Worm (Caenorhabditis elegans) whole organism, L2 larva: Measurements from ENCODE around the gene apl-1.

Experiments
- C34F6.9 ChIP-seq: fragments of 150-350 bp; optimal IDR thresholded peaks from 2 replicates; lab custom pipeline; 2014; ENCODE audit warnings: missing biosample characterization, missing genetic modification characterization
- F13H6.1 ChIP-seq: sonication (generic microtip); optimal IDR thresholded peaks from 2 replicates; lab custom pipeline; 2016; ENCODE audit warnings: missing genetic modification characterization, missing compliant biosample characterization
- R02D3.7 ChIP-seq: fragments of 150-350 bp; optimal IDR thresholded peaks from 2 replicates; lab custom pipeline; 2014; ENCODE audit warnings: missing biosample characterization, missing genetic modification characterization
- Y55F3AM.14 ChIP-seq: fragments of 200-800 bp; sonication (Bioruptor generic); optimal IDR thresholded peaks from 2 replicates; lab custom pipeline; 2018; ENCODE audit warnings: mild to moderate bottlenecking, missing genetic modification characterization, missing compliant biosample characterization
- ZK546.5 ChIP-seq: sonication (generic microtip); optimal IDR thresholded peaks from 2 replicates; lab custom pipeline; 2017; ENCODE audit warnings: missing biosample characterization, missing genetic modification characterization
- alr-1 ChIP-seq: fragments of 150-350 bp; optimal IDR thresholded peaks from 2 replicates; lab custom pipeline; 2014; ENCODE audit warnings: missing biosample characterization, missing genetic modification characterization
- aly-2 ChIP-seq: fragments of 150-350 bp; optimal IDR thresholded peaks from 2 replicates; lab custom pipeline; 2014; ENCODE audit warnings: missing biosample characterization, missing genetic modification characterization
- ama-1 ChIP-seq: fragments of 150-350 bp; optimal IDR thresholded peaks from 2 replicates; lab custom pipeline; 2018; ENCODE audit warnings: inconsistent platforms
- ceh-16 ChIP-seq: fragments of 150-350 bp; optimal IDR thresholded peaks from 2 replicates; lab custom pipeline; 2014; ENCODE audit warnings: missing biosample characterization, missing genetic modification characterization
- crh-2 ChIP-seq: sonication (generic microtip); optimal IDR thresholded peaks from 2 replicates; lab custom pipeline; 2017; ENCODE audit warnings: missing biosample characterization, missing genetic modification characterization
- dmd-4 ChIP-seq: sonication (generic microtip); optimal IDR thresholded peaks from 2 replicates; lab custom pipeline; 2017; ENCODE audit warnings: missing biosample characterization, missing genetic modification characterization
- egl-27 ChIP-seq: sonication (generic microtip); optimal IDR thresholded peaks from 3 replicates; lab custom pipeline; 2017; ENCODE audit warnings: missing biosample characterization, missing genetic modification reagents, missing genetic modification characterization
- fos-1 ChIP-seq: fragments of 150-350 bp; optimal IDR thresholded peaks from 2 replicates; lab custom pipeline; 2014; ENCODE audit warnings: missing biosample characterization, missing genetic modification characterization
- gmeb-1 ChIP-seq: fragments of 150-350 bp; optimal IDR thresholded peaks from 2 replicates; lab custom pipeline; 2014; ENCODE audit warnings: missing biosample characterization, missing genetic modification characterization
- lin-11 ChIP-seq: fragments of 150-350 bp; sonication (generic microtip); optimal IDR thresholded peaks from 2 replicates; lab custom pipeline; 2014; ENCODE audit warnings: missing biosample characterization, missing genetic modification characterization, inconsistent platforms, mixed read lengths
- lin-13 ChIP-seq: fragments of 150-350 bp; optimal IDR thresholded peaks from 2 replicates; lab custom pipeline; 2014; ENCODE audit warnings: missing biosample characterization, missing genetic modification reagents, missing genetic modification characterization
- lin-39 ChIP-seq: fragments of 150-350 bp; optimal IDR thresholded peaks from 2 replicates; lab custom pipeline; 2014; ENCODE audit warnings: missing biosample characterization, missing genetic modification reagents, missing genetic modification characterization
- lsy-2 ChIP-seq, 2 experiments: fragments of 150-350 bp in 1 of 2; sonication (generic microtip) in 1 of 2; optimal IDR thresholded peaks; 2 replicates each; lab custom pipeline; 2014 to 2017; ENCODE audit warnings: missing biosample characterization in 2 of 2, missing genetic modification characterization in 2 of 2
- mab-5 ChIP-seq: fragments of 150-350 bp; optimal IDR thresholded peaks from 2 replicates; lab custom pipeline; 2014; ENCODE audit warnings: missing biosample characterization, missing genetic modification characterization
- mdl-1 ChIP-seq, 2 experiments: fragments of 150-350 bp in 1 of 2; sonication (generic microtip) in 1 of 2; optimal IDR thresholded peaks; 2 replicates each; lab custom pipeline; 2017; ENCODE audit warnings: missing biosample characterization in 2 of 2, missing genetic modification characterization in 2 of 2
- nhr-11 ChIP-seq: fragments of 150-350 bp; optimal IDR thresholded peaks from 2 replicates; lab custom pipeline; 2014; ENCODE audit warnings: missing biosample characterization, missing genetic modification characterization
- nhr-12 ChIP-seq: fragments of 150-350 bp; optimal IDR thresholded peaks from 2 replicates; lab custom pipeline; 2014; ENCODE audit warnings: missing biosample characterization, missing genetic modification characterization
- nhr-129 ChIP-seq: fragments of 150-350 bp; optimal IDR thresholded peaks from 2 replicates; lab custom pipeline; 2014; ENCODE audit warnings: missing biosample characterization, missing genetic modification characterization
- nhr-21 ChIP-seq: fragments of 150-350 bp; optimal IDR thresholded peaks from 2 replicates; lab custom pipeline; 2014; ENCODE audit warnings: missing biosample characterization, missing genetic modification characterization
- nhr-23 ChIP-seq: fragments of 150-350 bp; optimal IDR thresholded peaks from 2 replicates; lab custom pipeline; 2014; ENCODE audit warnings: missing biosample characterization, missing genetic modification reagents, missing genetic modification characterization
- nhr-25 ChIP-seq: fragments of 150-350 bp; sonication (generic microtip); optimal IDR thresholded peaks from 3 replicates; lab custom pipeline; 2014; ENCODE audit warnings: missing biosample characterization, missing genetic modification characterization
- nhr-6 ChIP-seq: fragments of 150-350 bp; optimal IDR thresholded peaks from 2 replicates; lab custom pipeline; 2014; ENCODE audit warnings: missing biosample characterization, missing genetic modification characterization
- skn-1 ChIP-seq: sonication (generic microtip); optimal IDR thresholded peaks from 2 replicates; lab custom pipeline; 2017; ENCODE audit warnings: missing biosample characterization, missing genetic modification characterization
- sma-3 ChIP-seq: sonication (generic microtip); optimal IDR thresholded peaks from 2 replicates; lab custom pipeline; 2016; ENCODE audit warnings: missing genetic modification reagents, missing genetic modification characterization, missing compliant biosample characterization
- sma-9 ChIP-seq, 2 experiments: fragments of 150-350 bp in 1 of 2; sonication (generic microtip) in 1 of 2; optimal IDR thresholded peaks; 2 replicates each; lab custom pipeline; 2014 to 2016; ENCODE audit warnings: missing genetic modification characterization in 2 of 2, mild to moderate bottlenecking in 1 of 2, missing biosample characterization in 1 of 2, missing compliant biosample characterization in 1 of 2, missing genetic modification reagents in 1 of 2, moderate library complexity in 1 of 2
- snpc-4 ChIP-seq: fragments of 150-350 bp; optimal IDR thresholded peaks from 2 replicates; lab custom pipeline; 2014; ENCODE audit warnings: missing biosample characterization, missing genetic modification characterization
- unc-55 ChIP-seq: fragments of 150-350 bp; sonication (generic microtip); optimal IDR thresholded peaks from 3 replicates; lab custom pipeline; 2014; ENCODE audit warnings: missing biosample characterization, missing genetic modification reagents, missing genetic modification characterization
- zag-1 ChIP-seq: fragments of 150-350 bp; optimal IDR thresholded peaks from 2 replicates; lab custom pipeline; 2014; ENCODE audit warnings: missing biosample characterization, missing genetic modification characterization
- ztf-1 ChIP-seq: fragments of 200-800 bp; sonication (Bioruptor generic); conservative IDR thresholded peaks from 2 replicates; pipeline ENCODE4 v1.3.6; 2022; ENCODE audit warnings: missing genetic modification characterization, missing compliant biosample characterization
- ztf-4 ChIP-seq: fragments of 150-350 bp; optimal IDR thresholded peaks from 2 replicates; lab custom pipeline; 2014; ENCODE audit warnings: missing biosample characterization, missing genetic modification characterization

Gene apl-1

DNA sequence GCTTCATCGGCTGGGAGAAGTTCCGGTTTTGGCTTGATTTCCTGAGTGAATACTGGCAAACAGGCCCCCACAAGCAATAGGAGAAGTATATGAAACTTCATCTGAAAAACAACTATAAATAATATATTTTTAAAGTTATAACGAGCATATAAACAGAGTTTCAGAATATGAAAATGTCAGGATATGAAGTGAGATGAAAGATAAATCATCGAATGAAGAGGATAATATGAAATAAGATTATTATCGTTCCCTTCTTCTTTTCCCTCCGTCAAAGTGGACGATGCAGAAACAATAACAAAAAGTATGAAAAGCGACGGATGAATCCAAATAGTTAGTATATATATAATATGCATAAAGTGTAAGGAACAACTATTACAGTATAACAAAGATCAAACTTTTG is 19.7 kb downstream of the apl-1 start, which contains the start of gene acn-1:
acn-1 (minus strand) TSS at position 101 of the 400 bp plus-strand sequence.
- TF ChIP-seq snpc-4 (tag; lab: Kevin White, UChicago) (no peak), zag-1 (no peak), R02D3.7 (tag; lab: Kevin White, UChicago) (no peak), lin-13 (GFP tag; lab: Kevin White, UChicago) (no peak), nhr-25 (tag; lab: Kevin White, UChicago) (no peak), lin-39 (no peak), ama-1 (lab: Kevin White, UChicago) (no peak)

DNA sequence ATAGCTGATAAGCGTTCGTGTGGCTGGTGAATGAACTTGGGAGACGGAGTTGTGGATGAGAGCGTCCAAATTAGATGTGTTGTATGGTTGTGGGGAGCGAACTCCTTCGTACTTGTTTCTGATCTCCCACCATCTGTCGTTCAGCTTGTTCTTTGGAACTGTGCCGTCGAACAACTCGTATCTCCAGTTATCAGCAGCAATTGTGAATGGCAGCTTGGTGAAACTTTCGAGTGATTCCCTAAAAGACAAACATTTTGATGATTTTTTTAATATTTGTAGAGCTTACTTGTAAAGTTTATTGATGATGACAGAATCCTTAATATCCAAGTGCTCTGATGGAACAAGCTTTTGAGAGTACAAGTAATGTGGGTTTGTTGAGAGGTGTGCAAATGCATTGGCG is 22.7 kb downstream of the apl-1 start:
- TF ChIP-seq gmeb-1 (no peak), aly-2 (tag; lab: Kevin White, UChicago) (no peak), alr-1 (tag; lab: Kevin White, UChicago) (no peak), ztf-1 (GFP tag; lab: Robert Waterston, UW) (no peak), nhr-21 (tag; lab: Kevin White, UChicago) (no peak), egl-27 (no peak), mab-5 (tag; lab: Kevin White, UChicago) (no peak), mdl-1 (tag; optimal IDR thresholded peaks at IDR 0.05; lab: Kevin White, UChicago) (no peak), nhr-12 (tag; lab: Kevin White, UChicago) (no peak), fos-1 (no peak), ceh-16 (tag; lab: Kevin White, UChicago) (no peak), crh-2 (no peak), ztf-4 (no peak), nhr-6 (tag; lab: Kevin White, UChicago) (no peak), nhr-23 (no peak), lsy-2 (tag; optimal IDR thresholded peaks at IDR 0.05; lab: Kevin White, UChicago) (no peak), sma-9 (GFP tag; optimal IDR thresholded peaks at IDR 0.05; lab: Kevin White, UChicago) (no peak), sma-9 (tag; optimal IDR thresholded peaks at IDR 0.05; lab: Kevin White, UChicago) (no peak), sma-3 (GFP tag; lab: Kevin White, UChicago) (no peak), nhr-11 (no peak), lin-11 (tag; lab: Kevin White, UChicago) (no peak)

DNA sequence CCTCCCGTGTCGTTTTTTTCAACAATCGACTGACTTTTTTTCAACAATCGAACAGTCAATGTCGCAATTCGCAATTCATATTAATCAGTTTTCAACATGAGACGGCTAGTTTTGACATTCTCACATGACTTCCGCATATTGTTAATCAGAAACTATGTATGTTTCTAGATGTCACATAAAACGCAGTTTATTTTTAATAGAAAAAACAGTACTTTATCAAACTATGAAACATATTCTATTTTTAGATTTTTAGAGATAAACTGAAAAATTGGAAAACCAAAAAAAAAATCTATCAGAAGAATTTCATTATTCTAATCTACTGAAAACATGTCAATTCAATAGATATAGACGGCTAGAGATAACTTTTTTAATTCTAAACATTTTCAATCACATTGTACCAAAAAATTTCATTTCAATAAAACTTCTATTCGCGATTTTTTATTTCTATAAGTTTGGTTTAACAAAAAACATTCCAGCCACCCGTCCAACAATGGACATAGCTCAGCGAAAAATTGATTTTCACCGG is 29.2 kb downstream of the apl-1 start, which contains the start of gene pnk-4:
pnk-4 (plus strand) TSS at position 476 of the 526 bp plus-strand sequence.
- TF ChIP-seq skn-1 (tag; lab: Kevin White, UChicago) (no peak), dmd-4 (tag; lab: Kevin White, UChicago) (no peak), aly-2 (tag; lab: Kevin White, UChicago) (no peak), mdl-1 (tag; optimal IDR thresholded peaks at IDR 0.05; lab: Kevin White, UChicago) (no peak), R02D3.7 (tag; lab: Kevin White, UChicago) (no peak), unc-55 (GFP tag; lab: Kevin White, UChicago) (no peak), snpc-4 (tag; lab: Kevin White, UChicago) (no peak), nhr-21 (tag; lab: Kevin White, UChicago) (no peak), sma-9 (GFP tag; optimal IDR thresholded peaks at IDR 0.05; lab: Kevin White, UChicago) (no peak), sma-9 (tag; optimal IDR thresholded peaks at IDR 0.05; lab: Kevin White, UChicago) (no peak), Y55F3AM.14 (GFP tag; lab: Kevin White, UChicago) (no peak), nhr-129 (tag; lab: Kevin White, UChicago) (no peak), ztf-1 (GFP tag; lab: Robert Waterston, UW) (no peak), lin-13 (GFP tag; lab: Kevin White, UChicago) (no peak), ZK546.5 (tag; lab: Kevin White, UChicago) (no peak), F13H6.1 (tag; lab: Kevin White, UChicago) (no peak)

DNA sequence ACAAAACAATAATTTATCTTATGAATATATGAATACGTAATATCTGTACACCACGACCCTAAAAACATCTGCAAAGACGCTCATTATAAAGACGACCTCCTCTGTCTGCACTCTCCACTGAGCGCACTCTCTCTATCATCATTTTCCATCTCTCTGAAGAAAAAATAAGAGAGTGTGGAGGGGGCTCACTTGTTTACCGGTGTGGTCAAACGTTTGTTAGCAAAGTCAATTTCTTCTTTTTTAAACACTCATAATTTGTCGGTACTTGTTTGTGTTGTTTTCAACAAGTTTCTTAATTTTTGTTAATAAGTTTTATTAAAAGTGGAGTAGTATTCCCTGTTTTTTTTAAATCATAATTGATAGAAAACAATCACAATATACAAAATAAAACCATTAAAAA is 30.5 kb downstream of the apl-1 start:
- TF ChIP-seq zag-1 (peak; percentile 3), mab-5 (tag; lab: Kevin White, UChicago) (no peak), C34F6.9 (tag; lab: Kevin White, UChicago) (peak; percentile 2), crh-2 (peak; percentile 26), nhr-129 (tag; lab: Kevin White, UChicago) (peak; percentile 35), ztf-4 (no peak)
